Worm (Caenorhabditis elegans): ENCODE results near the gene clec-223.

- TF ChIP-seq ama-1 (optimal IDR thresholded peaks at IDR 0.05) (no peak), nhr-12 (tag; optimal IDR thresholded peaks at IDR 0.05) (no peak), nhr-237 (tag; optimal IDR thresholded peaks at IDR 0.05) (no peak), nhr-25 (tag; optimal IDR thresholded peaks at IDR 0.05) (no peak), ceh-16 (tag; optimal IDR thresholded peaks at IDR 0.05) (no peak), nhr-77 (tag; optimal IDR thresholded peaks at IDR 0.05) (no peak), lin-39 (tag; optimal IDR thresholded peaks at IDR 0.05) (no peak), fos-1 (tag; optimal IDR thresholded peaks at IDR 0.05) (peak; percentile 83), mab-5 (tag; optimal IDR thresholded peaks at IDR 0.05) (no peak), lsy-2 (tag; optimal IDR thresholded peaks at IDR 0.05) (no peak), elt-3 (tag; optimal IDR thresholded peaks at IDR 0.05) (no peak), snpc-4 (tag; optimal IDR thresholded peaks at IDR 0.05) (no peak), ztf-11 (tag; optimal IDR thresholded peaks at IDR 0.05) (no peak)
Measured at ce11 chrV:11265482-11265881, 7.5 kb upstream of the clec-223 start, which contains the start of gene cln-3.1.
